Worm (Caenorhabditis elegans): ENCODE results near the gene ugt-29.

DNA sequence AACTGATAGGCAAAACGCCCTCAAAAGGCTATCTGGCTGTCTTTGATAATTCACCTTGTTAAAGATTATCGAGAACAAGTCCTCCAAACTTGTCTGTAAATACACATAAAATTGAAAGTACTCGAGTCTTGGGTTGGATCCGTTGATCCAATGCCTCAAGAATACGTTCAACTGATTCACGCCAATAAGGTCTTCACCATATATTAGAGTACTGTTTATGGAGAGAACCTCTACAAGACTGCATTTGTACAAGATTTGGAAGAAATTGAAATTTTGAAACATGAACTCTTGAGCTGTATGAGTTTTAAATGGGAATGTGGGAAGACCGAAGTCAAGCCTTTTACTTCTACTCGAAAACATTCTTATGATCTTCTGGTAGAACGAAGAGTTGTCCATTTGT lies 23.5 kb upstream of the ugt-29 start:
- no peak for TF ChIP-seq ceh-13 (GFP tag; optimal IDR thresholded peaks at IDR 0.05)
- TF ChIP-seq ama-1 (optimal IDR thresholded peaks at IDR 0.05) = no peak
- no peak for TF ChIP-seq flt-1 (GFP tag; IDR thresholded peaks at IDR 0.05)
- no peak for TF ChIP-seq hnd-1 (tag; optimal IDR thresholded peaks at IDR 0.05)
- TF ChIP-seq hmbx-1 (tag; optimal IDR thresholded peaks at IDR 0.05) = no peak
- no peak for TF ChIP-seq hmg-4 (GFP tag; optimal IDR thresholded peaks at IDR 0.05)
- TF ChIP-seq tbx-11 (GFP tag; IDR thresholded peaks at IDR 0.05) = no peak
- no peak for TF ChIP-seq scrt-1 (GFP tag; IDR thresholded peaks at IDR 0.05)
- TF ChIP-seq tbx-37 (GFP tag; conservative IDR thresholded peaks at IDR 0.05) = no peak
